Worm (Caenorhabditis elegans) whole organism, young adult: ENCODE data around the gene C33D9.10.

Experiments used
- D2030.7 ChIP-seq: fragments of 200-800 bp; sonication (Bioruptor generic); IDR thresholded peaks from 2 replicates; pipeline ENCODE4 v1.3.6; 2022; ENCODE audit warnings: missing genetic modification reagents, missing genetic modification characterization, missing compliant biosample characterization
- F22D6.2 ChIP-seq: sonication (generic microtip); optimal IDR thresholded peaks from 2 replicates; lab custom pipeline; 2016; ENCODE audit warnings: mild to moderate bottlenecking, missing genetic modification characterization, missing compliant biosample characterization
- F23B12.7 ChIP-seq: sonication (generic microtip); optimal IDR thresholded peaks from 2 replicates; lab custom pipeline; 2017; ENCODE audit warnings: missing genetic modification characterization, mild to moderate bottlenecking, missing compliant biosample characterization, antibody characterized with exemption, moderate library complexity; ENCODE audit not compliant: insufficient read depth
- F33H1.4 ChIP-seq: fragments of 200-800 bp; sonication (Bioruptor generic); IDR thresholded peaks from 2 replicates; pipeline ENCODE4 v1.3.6; 2022; ENCODE audit warnings: missing genetic modification reagents, missing genetic modification characterization, missing compliant biosample characterization
- F52B5.7 ChIP-seq: sonication (generic microtip); optimal IDR thresholded peaks from 2 replicates; lab custom pipeline; 2016; ENCODE audit warnings: mild to moderate bottlenecking, missing genetic modification characterization, missing compliant biosample characterization
- F57A8.1 ChIP-seq: fragments of 200-800 bp; sonication (Bioruptor generic); optimal IDR thresholded peaks from 2 replicates; lab custom pipeline; 2018; ENCODE audit warnings: mild to moderate bottlenecking, missing genetic modification characterization, moderate library complexity, missing compliant biosample characterization
- Y53G8AR.9 ChIP-seq: fragments of 200-800 bp; sonication (Bioruptor generic); conservative IDR thresholded peaks from 2 replicates; pipeline ENCODE4 v1.3.6; 2022; ENCODE audit warnings: missing genetic modification reagents, missing genetic modification characterization, missing compliant biosample characterization
- aptf-3 ChIP-seq: fragments of 200-800 bp; sonication (Bioruptor generic); IDR thresholded peaks from 2 replicates; pipeline ENCODE4 v1.3.6; 2022; ENCODE audit warnings: missing genetic modification characterization, missing compliant biosample characterization
- attf-3 ChIP-seq: fragments of 200-800 bp; sonication (Bioruptor generic); conservative IDR thresholded peaks from 2 replicates; pipeline ENCODE4 v1.3.6; 2022; ENCODE audit warnings: missing genetic modification reagents, missing genetic modification characterization, missing compliant biosample characterization
- attf-5 ChIP-seq: fragments of 200-800 bp; sonication (Bioruptor generic); optimal IDR thresholded peaks from 2 replicates; lab custom pipeline; 2018; ENCODE audit warnings: mild to moderate bottlenecking, missing genetic modification characterization, missing compliant biosample characterization
- bed-2 ChIP-seq: fragments of 200-800 bp; sonication (Bioruptor generic); IDR thresholded peaks from 2 replicates; pipeline ENCODE4 v1.3.6; 2022; ENCODE audit warnings: missing genetic modification reagents, missing genetic modification characterization, missing compliant biosample characterization
- ccch-3 ChIP-seq: fragments of 200-800 bp; sonication (Bioruptor generic); optimal IDR thresholded peaks from 2 replicates; lab custom pipeline; 2018; ENCODE audit warnings: mild to moderate bottlenecking, missing genetic modification characterization, missing compliant biosample characterization
- ceh-40 ChIP-seq: fragments of 200-800 bp; sonication (Bioruptor generic); IDR thresholded peaks from 2 replicates; pipeline ENCODE4 v1.3.6; 2022; ENCODE audit warnings: missing genetic modification characterization, missing compliant biosample characterization
- ceh-58 ChIP-seq: fragments of 200-800 bp; sonication (Bioruptor generic); IDR thresholded peaks from 2 replicates; pipeline ENCODE4 v1.3.6; 2022; ENCODE audit warnings: missing genetic modification characterization, missing compliant biosample characterization
- ceh-79 ChIP-seq: sonication (generic microtip); optimal IDR thresholded peaks from 2 replicates; lab custom pipeline; 2017; ENCODE audit warnings: mild to moderate bottlenecking, missing genetic modification characterization, missing compliant biosample characterization
- die-1 ChIP-seq: sonication (generic microtip); optimal IDR thresholded peaks from 2 replicates; lab custom pipeline; 2016; ENCODE audit warnings: missing genotype, mild to moderate bottlenecking, missing genetic modification characterization, missing compliant biosample characterization
- dpl-1 ChIP-seq: fragments of 150-350 bp; optimal IDR thresholded peaks from 2 replicates; lab custom pipeline; 2014; ENCODE audit warnings: missing biosample characterization, missing genetic modification reagents, missing genetic modification characterization
- efl-1 ChIP-seq: fragments of 150-350 bp; optimal IDR thresholded peaks from 2 replicates; lab custom pipeline; 2014; ENCODE audit warnings: missing biosample characterization, missing genetic modification reagents, missing genetic modification characterization
- egl-44 ChIP-seq: fragments of 200-800 bp; sonication (Bioruptor generic); IDR thresholded peaks from 2 replicates; pipeline ENCODE4 v1.3.6; 2022; ENCODE audit warnings: missing genetic modification reagents, missing genetic modification characterization, missing compliant biosample characterization
- ekl-4 ChIP-seq: fragments of 200-800 bp; sonication (Bioruptor generic); IDR thresholded peaks from 2 replicates; pipeline ENCODE4 v1.3.6; 2022; ENCODE audit warnings: missing genetic modification reagents, missing genetic modification characterization, missing compliant biosample characterization
- hmg-1.2 ChIP-seq: fragments of 200-800 bp; sonication (Bioruptor generic); IDR thresholded peaks from 2 replicates; pipeline ENCODE4 v1.3.6; 2022; ENCODE audit warnings: missing genetic modification reagents, missing genetic modification characterization, missing compliant biosample characterization
- hsf-1 ChIP-seq: fragments of 200-800 bp; sonication (Bioruptor generic); IDR thresholded peaks from 2 replicates; pipeline ENCODE4 v1.3.6; 2022; ENCODE audit warnings: missing genetic modification reagents, missing genetic modification characterization, missing compliant biosample characterization
- let-607 ChIP-seq, 2 experiments: fragments of 200-800 bp in 1 of 2; sonication (Bioruptor generic) in 1 of 2; sonication (generic microtip) in 1 of 2; optimal IDR thresholded peaks; 2 replicates each; lab custom pipeline; 2016 to 2018; ENCODE audit warnings: mild to moderate bottlenecking in 2 of 2, missing compliant biosample characterization in 2 of 2, missing genetic modification characterization in 2 of 2, moderate library complexity in 2 of 2, missing genotype in 1 of 2
- lin-35 ChIP-seq, 3 experiments: fragments of 150-350 bp in 2 of 3; sonication (generic microtip) in 1 of 3; optimal IDR thresholded peaks; 2 replicates each; lab custom pipeline; 2014 to 2018; ENCODE audit warnings: missing biosample characterization in 3 of 3, missing genetic modification characterization in 3 of 3, missing genetic modification reagents in 3 of 3
- lsl-1 ChIP-seq: fragments of 200-800 bp; sonication (Bioruptor generic); optimal IDR thresholded peaks from 2 replicates; lab custom pipeline; 2018; ENCODE audit warnings: mild to moderate bottlenecking, missing genetic modification characterization, moderate library complexity, missing compliant biosample characterization
- madf-10 ChIP-seq: sonication (generic microtip); optimal IDR thresholded peaks from 2 replicates; lab custom pipeline; 2016; ENCODE audit warnings: mild to moderate bottlenecking, missing genetic modification characterization, missing compliant biosample characterization
- madf-3 ChIP-seq: fragments of 200-800 bp; sonication (Bioruptor generic); IDR thresholded peaks from 2 replicates; pipeline ENCODE4 v1.3.6; 2022; ENCODE audit warnings: missing genetic modification reagents, missing genetic modification characterization, missing compliant biosample characterization
- madf-8 ChIP-seq: fragments of 200-800 bp; sonication (Bioruptor generic); conservative IDR thresholded peaks from 2 replicates; pipeline ENCODE4 v1.3.6; 2022; ENCODE audit warnings: missing genetic modification reagents, missing genetic modification characterization, missing compliant biosample characterization
- nhr-179 ChIP-seq: sonication (generic microtip); optimal IDR thresholded peaks from 2 replicates; lab custom pipeline; 2016; ENCODE audit warnings: mild to moderate bottlenecking, missing genetic modification characterization, missing compliant biosample characterization
- nhr-80 ChIP-seq: sonication (generic microtip); optimal IDR thresholded peaks from 2 replicates; lab custom pipeline; 2016; ENCODE audit warnings: missing genetic modification characterization, missing compliant biosample characterization
- nhr-90 ChIP-seq: sonication (generic microtip); optimal IDR thresholded peaks from 2 replicates; lab custom pipeline; 2016; ENCODE audit warnings: missing genotype, mild to moderate bottlenecking, missing genetic modification characterization, missing compliant biosample characterization
- rec-8 ChIP-seq, 2 experiments: sonication (generic microtip); optimal IDR thresholded peaks; 2 replicates each; lab custom pipeline; 2016; ENCODE audit warnings: mild to moderate bottlenecking in 2 of 2, missing genetic modification characterization in 2 of 2, missing genetic modification reagents in 2 of 2, missing genotype in 2 of 2, missing biosample characterization in 1 of 2, missing compliant biosample characterization in 1 of 2, moderate library complexity in 1 of 2
- rpc-1 ChIP-seq, 2 experiments: fragments of 150-350 bp in 1 of 2; sonication (generic microtip) in 1 of 2; optimal IDR thresholded peaks; 2 replicates each; lab custom pipeline; 2014 to 2018; ENCODE audit warnings: missing biosample characterization in 1 of 2, missing genetic modification characterization in 1 of 2, missing genetic modification reagents in 1 of 2, missing genotype in 1 of 2
- sptf-2 ChIP-seq: fragments of 200-800 bp; sonication (Bioruptor generic); optimal IDR thresholded peaks from 2 replicates; lab custom pipeline; 2018; ENCODE audit warnings: mild to moderate bottlenecking, missing genetic modification characterization, missing compliant biosample characterization
- ztf-3 ChIP-seq: fragments of 200-800 bp; sonication (Bioruptor generic); optimal IDR thresholded peaks from 2 replicates; lab custom pipeline; 2018; ENCODE audit warnings: mild to moderate bottlenecking, missing genetic modification characterization, missing compliant biosample characterization

Gene C33D9.10

ce11 chrIV:8761896-8762295 lies 26.1 kb downstream of the C33D9.10 start, which contains the start of the genes F20C5.11 and klp-11:
Gene F20C5.11 (minus strand): TSS chrIV:8761996.
Gene klp-11 (minus strand): TSS chrIV:8762066.
- no peak for TF ChIP-seq let-607 (tag; optimal IDR thresholded peaks at IDR 0.05; lab: Kevin White, UChicago)
- no peak for TF ChIP-seq ccch-3
- TF ChIP-seq D2030.7 (GFP tag; lab: Robert Waterston, UW) = no peak
- no peak for TF ChIP-seq egl-44 (GFP tag; lab: Robert Waterston, UW)
- TF ChIP-seq rec-8 (tag; optimal IDR thresholded peaks at IDR 0.05; lab: Kevin White, UChicago) = no peak
- TF ChIP-seq madf-8 (GFP tag; lab: Robert Waterston, UW) = no peak
- no peak for TF ChIP-seq F33H1.4 (GFP tag; lab: Robert Waterston, UW)
- TF ChIP-seq sptf-2 (GFP tag; lab: Kevin White, UChicago) = no peak
- no peak for TF ChIP-seq hsf-1 (GFP tag; lab: Robert Waterston, UW)
- no peak for TF ChIP-seq bed-2 (GFP tag; lab: Robert Waterston, UW)
- no peak for TF ChIP-seq attf-5 (GFP tag; lab: Kevin White, UChicago)
- TF ChIP-seq Y53G8AR.9 = no peak
- no peak for TF ChIP-seq F57A8.1
- TF ChIP-seq F22D6.2 (tag; lab: Kevin White, UChicago) = no peak

- TF ChIP-seq aptf-3 (no peak), hmg-1.2 (GFP tag; lab: Robert Waterston, UW) (peak; percentile 47; the same call in 1 of the 2 replicates), madf-10 (peak; percentile 99)
These were observed 29.3 kb downstream of the C33D9.10 start for ce11 chrIV:8758620-8759019.

- TF ChIP-seq ceh-58 (GFP tag; lab: Robert Waterston, UW) (no peak), ceh-40 (GFP tag; lab: Robert Waterston, UW) (no peak), ceh-79 (tag; lab: Kevin White, UChicago) (no peak), madf-10 (peak; percentile 83), nhr-80 (tag; lab: Kevin White, UChicago) (peak; percentile 74)
These were observed 30.2 kb downstream of the C33D9.10 start for ce11 chrIV:8757729-8758128.

- no peak for TF ChIP-seq die-1
- no peak for TF ChIP-seq bed-2 (GFP tag; lab: Robert Waterston, UW)
- TF ChIP-seq madf-8 (GFP tag; lab: Robert Waterston, UW) = no peak
- no peak for TF ChIP-seq nhr-179 (tag; lab: Kevin White, UChicago)
- peak; percentile 53 for TF ChIP-seq efl-1 (GFP tag; lab: Kevin White, UChicago)
- TF ChIP-seq aptf-3 = no peak
- no peak for TF ChIP-seq ztf-3 (GFP tag; lab: Kevin White, UChicago)
- TF ChIP-seq dpl-1 = peak; percentile 16
- no peak for TF ChIP-seq F52B5.7 (tag; lab: Kevin White, UChicago)
- TF ChIP-seq madf-3 (GFP tag; lab: Robert Waterston, UW) = no peak
- no peak for TF ChIP-seq lin-35 (GFP tag; optimal IDR thresholded peaks at IDR 0.05; lab: Kevin White, UChicago)
These were observed 33.2 kb downstream of the C33D9.10 start, which contains the start of gene elli-1 for ce11 chrIV:8754727-8755126. Gene elli-1 (minus strand): TSS chrIV:8754827.

ce11 chrIV:8754146-8754545 lies 33.8 kb downstream of the C33D9.10 start:
- peak; percentile 0 for TF ChIP-seq efl-1 (GFP tag; lab: Kevin White, UChicago)
- TF ChIP-seq attf-3 (GFP tag; lab: Robert Waterston, UW) = no peak
- TF ChIP-seq F23B12.7 = peak; percentile 5
- TF ChIP-seq lsl-1 = peak; percentile 79
- no peak for TF ChIP-seq nhr-90 (tag; lab: Kevin White, UChicago)
- TF ChIP-seq F33H1.4 (GFP tag; lab: Robert Waterston, UW) = peak; percentile 81; the same call in 1 of the 2 replicates
- TF ChIP-seq madf-3 (GFP tag; lab: Robert Waterston, UW) = no peak
- no peak for TF ChIP-seq ekl-4 (GFP tag; lab: Robert Waterston, UW)
- TF ChIP-seq rpc-1 (optimal IDR thresholded peaks at IDR 0.05; lab: Kevin White, UChicago) = no peak
- no peak for TF ChIP-seq rpc-1 (tag; optimal IDR thresholded peaks at IDR 0.05; lab: Kevin White, UChicago)
